Worm (Caenorhabditis elegans): Measurements from ENCODE around the gene Y72A10A.1.

DNA sequence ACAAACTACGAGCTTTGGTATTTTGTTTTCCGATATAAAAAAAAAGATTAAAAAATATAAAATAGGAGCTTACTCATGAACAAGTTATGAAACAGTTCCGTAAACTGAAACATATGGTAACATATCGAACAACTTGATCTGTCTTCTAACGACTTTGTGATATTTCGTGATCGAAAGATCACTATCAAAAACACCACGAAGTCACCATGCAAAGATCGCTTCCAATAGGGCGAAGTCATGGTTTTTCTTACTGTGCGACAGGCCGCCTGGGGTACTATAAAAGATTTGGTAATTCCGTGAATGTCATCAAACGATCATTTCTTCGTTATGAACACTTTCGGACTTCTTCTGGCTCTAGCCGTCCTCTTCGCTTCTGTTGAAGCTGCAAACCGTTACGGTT lies 55.5 kb downstream of the Y72A10A.1 start, which contains the start of gene C45B2.3:
- TF ChIP-seq dve-1 (tag; optimal IDR thresholded peaks at IDR 0.05) = no peak
- no peak for TF ChIP-seq ceh-30 (tag; optimal IDR thresholded peaks at IDR 0.05)
- no peak for TF ChIP-seq unc-42 (tag; optimal IDR thresholded peaks at IDR 0.05)
- no peak for TF ChIP-seq hlh-30 (tag; optimal IDR thresholded peaks at IDR 0.05; ENCODE audit: insufficient read depth)
- no peak for TF ChIP-seq pros-1 (tag; optimal IDR thresholded peaks at IDR 0.05)
- TF ChIP-seq Y22D7AL.16 (tag; optimal IDR thresholded peaks at IDR 0.05) = no peak
- TF ChIP-seq nhr-11 (tag; optimal IDR thresholded peaks at IDR 0.05) = no peak

Measured in whole organism, late embryonic.